Fruit fly (Drosophila melanogaster) whole organism, adult: ENCODE results near the gene kek6.

Experiments
- CG11617 ChIP-seq: fragments of 200-800 bp; sonication (Bioruptor generic); optimal IDR thresholded peaks from 2 replicates; lab custom pipeline; 2017; ENCODE audit warnings: mild to moderate bottlenecking, missing biosample characterization, missing genetic modification reagents, missing genetic modification characterization
- CG7045 ChIP-seq: fragments of 200-800 bp; sonication (Bioruptor generic); optimal IDR thresholded peaks from 2 replicates; lab custom pipeline; 2017; ENCODE audit warnings: missing biosample characterization, mild to moderate bottlenecking, missing genetic modification characterization
- CG7101 ChIP-seq: fragments of 200-800 bp; sonication (Bioruptor generic); optimal IDR thresholded peaks from 2 replicates; lab custom pipeline; 2018; ENCODE audit warnings: missing biosample characterization, mild to moderate bottlenecking, missing genetic modification characterization, moderate library complexity
- bab1 ChIP-seq: fragments of 200-800 bp; sonication (Bioruptor generic); optimal IDR thresholded peaks from 3 replicates; lab custom pipeline; 2019; ENCODE audit warnings: missing biosample characterization, mild to moderate bottlenecking, missing genetic modification characterization, moderate library complexity
- kay ChIP-seq: fragments of 200-800 bp; sonication (Bioruptor generic); peaks from one replicate; lab custom pipeline; 2016; ENCODE audit warnings: missing biosample characterization, missing genetic modification characterization, borderline replicate concordance

dm6 chr3R:31632316-31632715 is 10.4 kb downstream of the kek6 start:
- TF ChIP-seq kay (no peak), CG7045 (no peak), CG7101 (no peak), CG11617 (GFP tag; lab: Kevin White, UChicago) (no peak), bab1 (no peak)
